Fruit fly (Drosophila melanogaster) whole organism, embryonic: ENCODE results near the gene CycB3.

Experiments used
- Aef1 ChIP-seq: fragments of 200-800 bp; sonication (Bioruptor generic); IDR thresholded peaks from 3 replicates; pipeline ENCODE4 v1.3.6; 2022; ENCODE audit warnings: missing biosample characterization, missing genetic modification characterization
- CG10209 ChIP-seq: fragments of 200-800 bp; sonication (Bioruptor generic); optimal IDR thresholded peaks from 3 replicates; lab custom pipeline; 2017; ENCODE audit warnings: missing biosample characterization, mild to moderate bottlenecking, missing genetic modification characterization, missing genetic modification reagents
- CG10979 ChIP-seq: fragments of 200-800 bp; sonication (Bioruptor generic); optimal IDR thresholded peaks from 2 replicates; lab custom pipeline; 2018; ENCODE audit warnings: missing biosample characterization, mild to moderate bottlenecking, missing genetic modification characterization, moderate library complexity
- CG11695 ChIP-seq: fragments of 200-800 bp; sonication (Bioruptor generic); IDR thresholded peaks from 3 replicates; pipeline ENCODE4 v1.3.6; 2022; ENCODE audit warnings: missing biosample characterization, missing genetic modification characterization
- CG12219 ChIP-seq: fragments of 200-800 bp; sonication (Bioruptor generic); optimal IDR thresholded peaks from 3 replicates; lab custom pipeline; 2018; ENCODE audit warnings: missing biosample characterization, mild to moderate bottlenecking, missing genetic modification characterization
- CG13894 ChIP-seq: fragments of 200-800 bp; sonication (Bioruptor generic); optimal IDR thresholded peaks from 3 replicates; lab custom pipeline; 2018; ENCODE audit warnings: missing biosample characterization, mild to moderate bottlenecking, missing genetic modification characterization, moderate library complexity
- CG15073 ChIP-seq: fragments of 200-800 bp; sonication (Bioruptor generic); optimal IDR thresholded peaks from 2 replicates; lab custom pipeline; 2016; ENCODE audit warnings: missing biosample characterization, missing genetic modification characterization
- CG1529 ChIP-seq: fragments of 200-800 bp; sonication (Bioruptor generic); optimal IDR thresholded peaks from 3 replicates; lab custom pipeline; 2018; ENCODE audit warnings: missing biosample characterization, missing genetic modification characterization
- CG15514 ChIP-seq: fragments of 200-800 bp; sonication (Bioruptor generic); optimal IDR thresholded peaks from 3 replicates; lab custom pipeline; 2017; ENCODE audit warnings: missing biosample characterization, missing genetic modification characterization, mild to moderate bottlenecking, moderate library complexity, missing genetic modification reagents
- CG17568 ChIP-seq: fragments of 200-800 bp; sonication (Bioruptor generic); optimal IDR thresholded peaks from 2 replicates; lab custom pipeline; 2018; ENCODE audit warnings: missing biosample characterization, mild to moderate bottlenecking, missing genetic modification characterization, moderate library complexity
- CG17612 ChIP-seq: fragments of 200-800 bp; sonication (Bioruptor generic); IDR thresholded peaks from 2 replicates; pipeline ENCODE4 v1.3.6; 2022; ENCODE audit warnings: missing biosample characterization, missing genetic modification characterization
- CG17802 ChIP-seq: fragments of 200-800 bp; sonication (Bioruptor generic); optimal IDR thresholded peaks from 2 replicates; lab custom pipeline; 2018; ENCODE audit warnings: missing biosample characterization, mild to moderate bottlenecking, missing genetic modification characterization, moderate library complexity
- CG18476 ChIP-seq: fragments of 200-800 bp; sonication (Bioruptor generic); optimal IDR thresholded peaks from 2 replicates; lab custom pipeline; 2016; ENCODE audit warnings: missing biosample characterization, mild to moderate bottlenecking, missing genetic modification characterization
- CG2678 ChIP-seq: fragments of 200-800 bp; sonication (Bioruptor generic); optimal IDR thresholded peaks from 3 replicates; lab custom pipeline; 2019; ENCODE audit warnings: missing biosample characterization, mild to moderate bottlenecking, missing genetic modification characterization, moderate library complexity
- CG3838 ChIP-seq: fragments of 200-800 bp; sonication (Bioruptor generic); optimal IDR thresholded peaks from 3 replicates; lab custom pipeline; 2016; ENCODE audit warnings: missing biosample characterization, missing genetic modification characterization
- CG4424 ChIP-seq: fragments of 200-800 bp; sonication (Bioruptor generic); optimal IDR thresholded peaks from 3 replicates; lab custom pipeline; 2016; ENCODE audit warnings: missing biosample characterization, missing genetic modification characterization
- CG4854 ChIP-seq: fragments of 200-800 bp; sonication (Bioruptor generic); optimal IDR thresholded peaks from 2 replicates; lab custom pipeline; 2016; ENCODE audit warnings: missing biosample characterization, missing genetic modification characterization, inconsistent platforms
- CG6683 ChIP-seq: fragments of 200-800 bp; sonication (Bioruptor generic); optimal IDR thresholded peaks from 2 replicates; lab custom pipeline; 2017; ENCODE audit warnings: missing biosample characterization, mild to moderate bottlenecking, missing genetic modification characterization, missing genetic modification reagents
- CG7271 ChIP-seq: fragments of 200-800 bp; sonication (Bioruptor generic); optimal IDR thresholded peaks from 2 replicates; lab custom pipeline; 2018; ENCODE audit warnings: missing biosample characterization, mild to moderate bottlenecking, missing genetic modification characterization, moderate library complexity
- CG7839 ChIP-seq: fragments of 200-800 bp; sonication (Bioruptor generic); optimal IDR thresholded peaks from 3 replicates; lab custom pipeline; 2018; ENCODE audit warnings: missing biosample characterization, mild to moderate bottlenecking, missing genetic modification characterization, moderate library complexity
- CG8388 ChIP-seq: fragments of 200-800 bp; sonication (Bioruptor generic); optimal IDR thresholded peaks from 2 replicates; lab custom pipeline; 2019; ENCODE audit warnings: missing biosample characterization, mild to moderate bottlenecking, missing genetic modification characterization, moderate library complexity
- CG9437 ChIP-seq: fragments of 200-800 bp; sonication (Bioruptor generic); optimal IDR thresholded peaks from 2 replicates; lab custom pipeline; 2018; ENCODE audit warnings: missing biosample characterization, mild to moderate bottlenecking, missing genetic modification characterization
- CG9727 ChIP-seq: fragments of 200-800 bp; sonication (Bioruptor generic); optimal IDR thresholded peaks from 3 replicates; lab custom pipeline; 2017; ENCODE audit warnings: missing biosample characterization, mild to moderate bottlenecking, missing genetic modification characterization
- CG9817 ChIP-seq: fragments of 200-800 bp; sonication (Bioruptor generic); optimal IDR thresholded peaks from 2 replicates; lab custom pipeline; 2018; ENCODE audit warnings: missing biosample characterization, mild to moderate bottlenecking, missing genetic modification characterization, moderate library complexity
- Doc3 ChIP-seq: fragments of 200-800 bp; sonication (Bioruptor generic); IDR thresholded peaks from 3 replicates; pipeline ENCODE4 v1.3.6; 2022; ENCODE audit warnings: missing biosample characterization, missing genetic modification characterization; ENCODE audit not compliant: partially characterized antibody
- Drgx ChIP-seq: fragments of 200-800 bp; sonication (Bioruptor generic); IDR thresholded peaks from 2 replicates; pipeline ENCODE4 v1.3.6; 2022; ENCODE audit warnings: missing biosample characterization, missing genetic modification characterization
- Gug ChIP-seq: fragments of 200-800 bp; sonication (Bioruptor generic); IDR thresholded peaks from 4 replicates; pipeline ENCODE4 v1.3.6; 2022; ENCODE audit warnings: missing biosample characterization, missing genetic modification characterization
- HHEX ChIP-seq: fragments of 200-800 bp; sonication (Bioruptor generic); optimal IDR thresholded peaks from 3 replicates; lab custom pipeline; 2017; ENCODE audit warnings: missing biosample characterization, mild to moderate bottlenecking, missing genetic modification characterization, missing genetic modification reagents
- Hand ChIP-seq: fragments of 200-800 bp; sonication (Bioruptor generic); optimal IDR thresholded peaks from 2 replicates; lab custom pipeline; 2017; ENCODE audit warnings: mild to moderate bottlenecking, missing biosample characterization, missing genetic modification reagents, missing genetic modification characterization
- HmgZ ChIP-seq: fragments of 200-800 bp; sonication (Bioruptor generic); optimal IDR thresholded peaks from 2 replicates; lab custom pipeline; 2018; ENCODE audit warnings: missing biosample characterization, mild to moderate bottlenecking, missing genetic modification characterization
- Lim3 ChIP-seq: fragments of 200-800 bp; sonication (Bioruptor generic); IDR thresholded peaks from 2 replicates; pipeline ENCODE4 v1.3.6; 2022; ENCODE audit warnings: missing biosample characterization, missing genetic modification characterization
- Max ChIP-seq: fragments of 200-800 bp; sonication (Bioruptor generic); optimal IDR thresholded peaks from 2 replicates; lab custom pipeline; 2016; ENCODE audit warnings: missing biosample characterization, mild to moderate bottlenecking, missing genetic modification characterization
- Mrtf ChIP-seq: fragments of 200-800 bp; sonication (Bioruptor generic); IDR thresholded peaks from 3 replicates; pipeline ENCODE4 v1.3.6; 2022; ENCODE audit warnings: missing biosample characterization, missing genetic modification characterization
- Nf-YA ChIP-seq: fragments of 200-800 bp; sonication (Bioruptor generic); IDR thresholded peaks from 2 replicates; pipeline ENCODE4 v1.3.6; 2022; ENCODE audit warnings: missing biosample characterization, missing genetic modification characterization
- Opbp ChIP-seq: fragments of 200-800 bp; sonication (Bioruptor generic); IDR thresholded peaks from 3 replicates; pipeline ENCODE4 v1.3.6; 2022; ENCODE audit warnings: missing biosample characterization, missing genetic modification characterization; ENCODE audit not compliant: partially characterized antibody
- Poxn ChIP-seq: fragments of 200-800 bp; sonication (Bioruptor generic); IDR thresholded peaks from 2 replicates; pipeline ENCODE4 v1.3.6; 2022; ENCODE audit warnings: missing biosample characterization, missing genetic modification characterization
- Six4 ChIP-seq: fragments of 200-800 bp; sonication (Bioruptor generic); optimal IDR thresholded peaks from 2 replicates; lab custom pipeline; 2016; ENCODE audit warnings: missing biosample characterization, missing genetic modification characterization
- al ChIP-seq: fragments of 200-800 bp; sonication (Bioruptor generic); IDR thresholded peaks from 2 replicates; pipeline ENCODE4 v1.3.6; 2022; ENCODE audit warnings: missing biosample characterization, missing genetic modification characterization
- ase ChIP-seq: fragments of 200-800 bp; sonication (Bioruptor generic); IDR thresholded peaks from 3 replicates; pipeline ENCODE4 v1.3.6; 2022; ENCODE audit warnings: missing biosample characterization, missing genetic modification characterization
- corto ChIP-seq: fragments of 200-800 bp; sonication (Bioruptor generic); optimal IDR thresholded peaks from 2 replicates; lab custom pipeline; 2016; ENCODE audit warnings: missing biosample characterization, mild to moderate bottlenecking, missing genetic modification characterization, moderate library complexity
- gro ChIP-seq: fragments of 200-800 bp; sonication (Bioruptor generic); optimal IDR thresholded peaks from 2 replicates; lab custom pipeline; 2016; ENCODE audit warnings: missing biosample characterization, missing genetic modification characterization
- hkb ChIP-seq, 2 experiments: fragments of 200-800 bp in 1 of 2; fragments of >200 bp in 1 of 2; sonication (Bioruptor generic) in 1 of 2; IDR thresholded peaks in 1 of 2; optimal IDR thresholded peaks in 1 of 2; 2 replicates each; pipeline versions ENCODE4 v1.3.6 to Lab custom; 2017 to 2022; ENCODE audit warnings: missing biosample characterization in 1 of 2, missing genetic modification characterization in 1 of 2
- lilli ChIP-seq: fragments of 200-800 bp; sonication (Bioruptor generic); optimal IDR thresholded peaks from 3 replicates; lab custom pipeline; 2016; ENCODE audit warnings: missing biosample characterization, missing genetic modification characterization
- p53 ChIP-seq: fragments of 200-800 bp; sonication (Bioruptor generic); optimal IDR thresholded peaks from 2 replicates; lab custom pipeline; 2016; ENCODE audit warnings: missing biosample characterization, missing genetic modification characterization
- pb ChIP-seq: fragments of 200-800 bp; sonication (Bioruptor generic); optimal IDR thresholded peaks from 3 replicates; lab custom pipeline; 2016; ENCODE audit warnings: missing biosample characterization, missing genetic modification characterization
- ranshi ChIP-seq: fragments of 200-800 bp; sonication (Bioruptor generic); IDR thresholded peaks from 2 replicates; pipeline ENCODE4 v1.3.6; 2022; ENCODE audit warnings: missing biosample characterization, missing genetic modification characterization
- slou ChIP-seq: fragments of 200-800 bp; sonication (Bioruptor generic); optimal IDR thresholded peaks from 3 replicates; lab custom pipeline; 2016; ENCODE audit warnings: missing biosample characterization, missing genetic modification characterization
- sug ChIP-seq: fragments of 200-800 bp; optimal IDR thresholded peaks from 2 replicates; lab custom pipeline; 2019; ENCODE audit warnings: missing biosample characterization, mild to moderate bottlenecking, missing genetic modification characterization, moderate library complexity
- tin ChIP-seq: fragments of 200-800 bp; sonication (Bioruptor generic); optimal IDR thresholded peaks from 3 replicates; lab custom pipeline; 2016; ENCODE audit warnings: missing biosample characterization, missing genetic modification characterization

Gene CycB3

dm6 chr3R:24870389-24871048, at the start of gene CycB3 (continued):
- TF ChIP-seq CG3838 (GFP tag; lab: Kevin White, UChicago) (no peak), CG6683 (GFP tag; lab: Kevin White, UChicago) (no peak), CG17802 (tag; lab: Kevin White, UChicago) (no peak), Six4 (GFP tag; lab: Kevin White, UChicago) (no peak), CG10209 (GFP tag; lab: Kevin White, UChicago) (no peak), CG12219 (GFP tag; lab: Kevin White, UChicago) (peak; percentile 26), CG17568 (GFP tag; lab: Kevin White, UChicago) (no peak), CG4854 (GFP tag; lab: Kevin White, UChicago) (peak; percentile 7), CG15514 (GFP tag; lab: Kevin White, UChicago) (peak; percentile 81), CG1529 (GFP tag; lab: Kevin White, UChicago) (no peak), CG2678 (tag; lab: Kevin White, UChicago) (no peak), slou (GFP tag; lab: Kevin White, UChicago) (no peak), Gug (no peak), CG18476 (GFP tag; lab: Kevin White, UChicago) (no peak), CG9817 (tag; lab: Kevin White, UChicago) (peak; percentile 28), gro (GFP tag; lab: Kevin White, UChicago) (no peak), CG15073 (no peak), lilli (GFP tag; lab: Kevin White, UChicago) (no peak), ranshi (GFP tag; lab: Robert Waterston, UW) (no peak; the same call in 1 of the 2 replicates), Hand (no peak), Mrtf (GFP tag; lab: Robert Waterston, UW) (no peak), Opbp (GFP tag; lab: Robert Waterston, UW) (peak; percentile 56; the same call in 2 of the 3 replicates), tin (GFP tag; lab: Kevin White, UChicago) (peak; percentile 20), CG17612 (GFP tag; lab: Robert Waterston, UW) (no peak), Doc3 (GFP tag; lab: Robert Waterston, UW) (no peak), CG11695 (no peak), CG13894 (tag; lab: Kevin White, UChicago) (no peak), CG4424 (GFP tag; lab: Kevin White, UChicago) (no peak), p53 (GFP tag; lab: Kevin White, UChicago) (no peak), CG7839 (tag; lab: Kevin White, UChicago) (no peak), CG7271 (tag; lab: Kevin White, UChicago) (no peak), CG9437 (no peak), sug (tag; lab: Kevin White, UChicago) (no peak), corto (GFP tag; lab: Kevin White, UChicago) (no peak), al (no peak), hkb (optimal IDR thresholded peaks at IDR 0.05; lab: Kevin White, UChicago) (no peak), hkb (GFP tag; IDR thresholded peaks at IDR 0.05; lab: Robert Waterston, UW) (0 out of 2 replicates have a peak, but pooled peaks have one; percentile 9), Lim3 (GFP tag; lab: Robert Waterston, UW) (no peak), CG8388 (GFP tag; lab: Kevin White, UChicago) (no peak), ase (GFP tag; lab: Robert Waterston, UW) (peak; percentile 36; the same call in 1 of the 3 replicates), Nf-YA (GFP tag; lab: Robert Waterston, UW) (peak; percentile 21; the same call in 1 of the 2 replicates), pb (GFP tag; lab: Kevin White, UChicago) (no peak), Max (GFP tag; lab: Kevin White, UChicago) (no peak), HHEX (GFP tag; lab: Kevin White, UChicago) (no peak), Aef1 (GFP tag; lab: Robert Waterston, UW) (no peak), CG10979 (peak; percentile 41), CG9727 (GFP tag; lab: Kevin White, UChicago) (peak; percentile 23), Poxn (GFP tag; lab: Robert Waterston, UW) (no peak), Drgx (GFP tag; lab: Robert Waterston, UW) (no peak), HmgZ (tag; lab: Kevin White, UChicago) (peak; percentile 71)
